Fruit fly (Drosophila melanogaster): ENCODE measurements around the gene nej.

Gene nej

DNA sequence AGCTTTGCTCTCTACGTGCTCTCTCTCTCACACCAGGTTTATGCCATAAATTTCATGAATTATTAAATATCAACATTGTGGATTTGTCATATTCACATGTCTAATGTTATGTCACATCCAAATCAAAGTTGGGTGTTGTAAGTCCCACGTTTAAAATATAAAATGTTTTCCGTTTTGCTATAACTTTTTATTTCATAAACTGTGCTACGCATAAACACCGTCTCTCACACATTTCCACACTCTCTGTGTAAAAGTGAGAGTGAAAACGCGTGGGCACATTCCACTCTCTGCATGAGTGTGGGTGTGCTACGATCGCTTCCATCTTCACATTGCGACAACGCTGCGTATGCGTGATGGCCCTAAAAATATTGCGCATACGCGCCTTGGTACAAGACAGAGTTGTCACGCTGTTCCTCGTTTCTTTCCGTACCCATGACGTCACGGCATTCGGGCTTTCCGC, 46.1 kb downstream of the nej start (continued):
- TF ChIP-seq CG2202 (tag; optimal IDR thresholded peaks at IDR 0.05), result peak; percentile 75
- TF ChIP-seq Opbp (GFP tag; IDR thresholded peaks at IDR 0.05; ENCODE audit: partially characterized antibody), result no peak
- TF ChIP-seq dmrt99B (tag; optimal IDR thresholded peaks at IDR 0.05), result peak; percentile 97
- TF ChIP-seq fd3F (GFP tag; optimal IDR thresholded peaks at IDR 0.05), result peak; percentile 97
- peak; percentile 89 for TF ChIP-seq zen (tag; optimal IDR thresholded peaks at IDR 0.05)
- peak; percentile 71 for TF ChIP-seq CkIIα-i1 (GFP tag; IDR thresholded peaks at IDR 0.05)
- peak; percentile 46 for TF ChIP-seq CG9797 (GFP tag; optimal IDR thresholded peaks at IDR 0.05)
- TF ChIP-seq bbx (GFP tag; IDR thresholded peaks at IDR 0.05; ENCODE audit: partially characterized antibody), result no peak
- peak; percentile 93 for TF ChIP-seq CG1792 (GFP tag; optimal IDR thresholded peaks at IDR 0.05)
- TF ChIP-seq psq (GFP tag; optimal IDR thresholded peaks at IDR 0.05), result peak; percentile 64
- TF ChIP-seq Hand (GFP tag; optimal IDR thresholded peaks at IDR 0.05), result peak; percentile 98

DNA sequence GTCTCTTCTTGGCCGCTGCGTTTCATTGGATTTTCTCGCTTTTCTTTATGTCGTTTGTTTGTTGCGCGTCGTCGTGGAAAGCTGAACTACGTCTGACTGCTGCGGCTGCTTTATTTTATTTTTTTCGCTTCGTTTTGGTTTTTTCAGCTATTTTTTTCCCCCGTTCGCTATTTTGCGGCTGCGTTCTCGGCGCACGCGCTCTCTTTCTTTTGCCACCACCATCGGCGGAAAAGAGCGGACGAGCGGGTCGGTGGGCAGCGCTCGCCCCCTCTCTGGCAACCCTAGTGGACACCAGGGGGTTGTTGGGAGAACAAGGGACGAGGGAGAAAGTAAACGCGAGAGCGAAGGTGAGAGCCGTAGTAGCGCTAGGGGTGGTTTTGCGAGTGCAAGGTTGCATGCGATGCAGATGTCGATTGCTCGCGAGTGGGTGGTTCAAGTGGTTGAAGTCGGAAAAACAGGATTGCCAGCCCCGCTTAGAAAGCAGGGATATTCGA, 47.9 kb downstream of the nej start:
- no peak for TF ChIP-seq CG17359 (tag; optimal IDR thresholded peaks at IDR 0.05)
- TF ChIP-seq CG32532 (GFP tag; IDR thresholded peaks at IDR 0.05), result no peak
- 0 out of 2 replicates have a peak, but pooled peaks have one; percentile 7 for TF ChIP-seq sob (GFP tag; IDR thresholded peaks at IDR 0.05)
- TF ChIP-seq Sry-β (GFP tag; optimal IDR thresholded peaks at IDR 0.05), result no peak
- no peak for TF ChIP-seq CG12769 (tag; optimal IDR thresholded peaks at IDR 0.05)
- no peak for TF ChIP-seq nmo (GFP tag; optimal IDR thresholded peaks at IDR 0.05)
- no peak for TF ChIP-seq tup (GFP tag; optimal IDR thresholded peaks at IDR 0.05)
- TF ChIP-seq CG4730 (GFP tag; IDR thresholded peaks at IDR 0.05), result no peak
- TF ChIP-seq CG31365 (tag; optimal IDR thresholded peaks at IDR 0.05), result no peak
- peak; percentile 93 for TF ChIP-seq seq (GFP tag; IDR thresholded peaks at IDR 0.05)
- peak; percentile 22 for TF ChIP-seq CG13624 (GFP tag; optimal IDR thresholded peaks at IDR 0.05)
- TF ChIP-seq Jarid2 (GFP tag; optimal IDR thresholded peaks at IDR 0.05), result no peak
- no peak for TF ChIP-seq stc (GFP tag; IDR thresholded peaks at IDR 0.05)
- TF ChIP-seq CG8765 (GFP tag; IDR thresholded peaks at IDR 0.05), result no peak
- peak; percentile 70 for TF ChIP-seq Med (GFP tag)
- no peak for TF ChIP-seq CG4282 (GFP tag; optimal IDR thresholded peaks at IDR 0.05)
- no peak for TF ChIP-seq CG43689 (GFP tag; IDR thresholded peaks at IDR 0.05)
- TF ChIP-seq CG6765 (GFP tag; optimal IDR thresholded peaks at IDR 0.05), result no peak
- no peak for TF ChIP-seq sim (GFP tag; IDR thresholded peaks at IDR 0.05)
- TF ChIP-seq sisA (GFP tag; IDR thresholded peaks at IDR 0.05), result no peak
- TF ChIP-seq CG6854 (GFP tag; optimal IDR thresholded peaks at IDR 0.05), result no peak
- peak; percentile 63 for TF ChIP-seq Drgx (GFP tag; IDR thresholded peaks at IDR 0.05)
- no peak for TF ChIP-seq sc (optimal IDR thresholded peaks at IDR 0.05)
- no peak for TF ChIP-seq sc (GFP tag; optimal IDR thresholded peaks at IDR 0.05)
- no peak for TF ChIP-seq gsb-n (tag; optimal IDR thresholded peaks at IDR 0.05)
- no peak for TF ChIP-seq GATAe (GFP tag; conservative IDR thresholded peaks at IDR 0.05)
- TF ChIP-seq CG31224 (GFP tag; IDR thresholded peaks at IDR 0.05), result no peak
- no peak for TF ChIP-seq CG7963 (GFP tag; IDR thresholded peaks at IDR 0.05; ENCODE audit: partially characterized antibody)
- TF ChIP-seq CG7839 (tag; optimal IDR thresholded peaks at IDR 0.05), result peak; percentile 11
- no peak for TF ChIP-seq CG9437 (GFP tag; optimal IDR thresholded peaks at IDR 0.05)
- TF ChIP-seq ranshi (GFP tag; IDR thresholded peaks at IDR 0.05), result no peak
- TF ChIP-seq unc-4 (GFP tag; IDR thresholded peaks at IDR 0.05; ENCODE audit: partially characterized antibody), result no peak
- TF ChIP-seq Mes4 (GFP tag; optimal IDR thresholded peaks at IDR 0.05), result no peak
- TF ChIP-seq Optix (GFP tag; IDR thresholded peaks at IDR 0.05), result no peak
- no peak for TF ChIP-seq slou (GFP tag; optimal IDR thresholded peaks at IDR 0.05)
- TF ChIP-seq nom (GFP tag; optimal IDR thresholded peaks at IDR 0.05), result peak; percentile 18
- TF ChIP-seq Taf1 (GFP tag; IDR thresholded peaks at IDR 0.05), result no peak
- no peak for TF ChIP-seq ssp (GFP tag; IDR thresholded peaks at IDR 0.05)
- no peak for TF ChIP-seq sens (GFP tag)
- no peak for TF ChIP-seq CG7357 (GFP tag; IDR thresholded peaks at IDR 0.05)

Measured in whole organism, embryonic.